Fruit fly (Drosophila melanogaster) whole organism, prepupa: ENCODE data around the gene vers.

Experiments
- Blimp-1 ChIP-seq: fragments of 200-800 bp; sonication (Bioruptor generic); optimal IDR thresholded peaks from 3 replicates; lab custom pipeline; 2017; ENCODE audit warnings: missing biosample characterization, missing genetic modification characterization, mild to moderate bottlenecking, moderate library complexity, missing genetic modification reagents
- CG10631 ChIP-seq: fragments of 200-800 bp; sonication (Bioruptor generic); optimal IDR thresholded peaks from 2 replicates; lab custom pipeline; 2016; ENCODE audit warnings: missing biosample characterization, missing genetic modification characterization
- CG8632 ChIP-seq: fragments of 200-800 bp; sonication (Bioruptor generic); optimal IDR thresholded peaks from 3 replicates; lab custom pipeline; 2016; ENCODE audit warnings: missing biosample characterization, missing genetic modification characterization
- CG9139 ChIP-seq: fragments of 200-800 bp; sonication (Bioruptor generic); optimal IDR thresholded peaks from 3 replicates; lab custom pipeline; 2017; ENCODE audit warnings: missing biosample characterization, mild to moderate bottlenecking, missing genetic modification characterization
- Gug ChIP-seq: fragments of 200-800 bp; sonication (Bioruptor generic); IDR thresholded peaks from 2 replicates; pipeline ENCODE4 v1.3.6; 2022; ENCODE audit warnings: missing biosample characterization, missing genetic modification characterization
- achi ChIP-seq: fragments of 200-800 bp; sonication (Bioruptor generic); optimal IDR thresholded peaks from 3 replicates; lab custom pipeline; 2016; ENCODE audit warnings: missing biosample characterization, missing genetic modification characterization

- TF ChIP-seq Gug (GFP tag; lab: Robert Waterston, UW) (no peak), CG10631 (GFP tag; lab: Kevin White, UChicago) (no peak), achi (GFP tag; lab: Kevin White, UChicago) (no peak), CG9139 (GFP tag; lab: Kevin White, UChicago) (no peak), Blimp-1 (no peak), CG8632 (no peak)
These were observed 31.1 kb downstream of the vers start for dm6 chr3L:12146970-12147369.
